Fruit fly (Drosophila melanogaster): ENCODE measurements around the gene CG9270.

Gene CG9270

dm6 chr2L:20916672-20917209 is 17.2 kb downstream of the CG9270 start:
- no peak for TF ChIP-seq jim (GFP tag; optimal IDR thresholded peaks at IDR 0.05)
- no peak for TF ChIP-seq tai (GFP tag; optimal IDR thresholded peaks at IDR 0.05)
- TF ChIP-seq lola (GFP tag; optimal IDR thresholded peaks at IDR 0.05): no peak
- peak; percentile 85 for TF ChIP-seq psq (GFP tag; optimal IDR thresholded peaks at IDR 0.05)
- TF ChIP-seq br (GFP tag; optimal IDR thresholded peaks at IDR 0.05): no peak
- TF ChIP-seq dmrt93B (GFP tag; optimal IDR thresholded peaks at IDR 0.05): no peak
- TF ChIP-seq Dif (GFP tag; optimal IDR thresholded peaks at IDR 0.05; ENCODE audit: partially characterized antibody): no peak

dm6 chr2L:20915224-20915623 is 18.7 kb downstream of the CG9270 start:
- TF ChIP-seq OdsH (GFP tag; optimal IDR thresholded peaks at IDR 0.05): peak; percentile 53
- TF ChIP-seq HLH106 (tag; optimal IDR thresholded peaks at IDR 0.05): peak; percentile 10
- TF ChIP-seq dmrt93B (GFP tag; optimal IDR thresholded peaks at IDR 0.05): peak; percentile 1
- peak in 1 of 2 experiments; percentile 51 for TF ChIP-seq foxo (GFP tag; optimal IDR thresholded peaks at IDR 0.05)
- peak; percentile 21 for TF ChIP-seq psq (GFP tag; optimal IDR thresholded peaks at IDR 0.05)
- no peak for TF ChIP-seq Dif (GFP tag; optimal IDR thresholded peaks at IDR 0.05; ENCODE audit: partially characterized antibody)
- peak; percentile 8 for TF ChIP-seq sv (GFP tag; optimal IDR thresholded peaks at IDR 0.05)
- TF ChIP-seq ey (GFP tag; optimal IDR thresholded peaks at IDR 0.05): peak; percentile 7
- TF ChIP-seq Hnf4 (GFP tag; optimal IDR thresholded peaks at IDR 0.05): peak; percentile 25
- TF ChIP-seq Hr78 (GFP tag; optimal IDR thresholded peaks at IDR 0.05): no peak
- TF ChIP-seq h (GFP tag; optimal IDR thresholded peaks at IDR 0.05): peak; percentile 65
- peak; percentile 3 for TF ChIP-seq br (GFP tag; optimal IDR thresholded peaks at IDR 0.05)
- TF ChIP-seq pan (optimal IDR thresholded peaks at IDR 0.05): no peak
- TF ChIP-seq fru (GFP tag; optimal IDR thresholded peaks at IDR 0.05): peak; percentile 39
- peak; percentile 71 for TF ChIP-seq rgr (GFP tag; optimal IDR thresholded peaks at IDR 0.05)
- TF ChIP-seq tai (GFP tag; optimal IDR thresholded peaks at IDR 0.05): no peak

- TF ChIP-seq foxo (GFP tag; optimal IDR thresholded peaks at IDR 0.05): no peak
- no peak for TF ChIP-seq Abd-B (GFP tag; optimal IDR thresholded peaks at IDR 0.05)
- no peak for TF ChIP-seq woc (GFP tag; optimal IDR thresholded peaks at IDR 0.05)
- no peak for TF ChIP-seq rgr (GFP tag; optimal IDR thresholded peaks at IDR 0.05)
- TF ChIP-seq Hnf4 (GFP tag; optimal IDR thresholded peaks at IDR 0.05): no peak
- no peak for TF ChIP-seq psq (GFP tag; optimal IDR thresholded peaks at IDR 0.05)
- no peak for TF ChIP-seq HLH106 (tag; optimal IDR thresholded peaks at IDR 0.05)
- TF ChIP-seq ey (GFP tag; optimal IDR thresholded peaks at IDR 0.05): no peak
Measured at dm6 chr2L:20913528-20913927, 20.4 kb downstream of the CG9270 start.

DNA sequence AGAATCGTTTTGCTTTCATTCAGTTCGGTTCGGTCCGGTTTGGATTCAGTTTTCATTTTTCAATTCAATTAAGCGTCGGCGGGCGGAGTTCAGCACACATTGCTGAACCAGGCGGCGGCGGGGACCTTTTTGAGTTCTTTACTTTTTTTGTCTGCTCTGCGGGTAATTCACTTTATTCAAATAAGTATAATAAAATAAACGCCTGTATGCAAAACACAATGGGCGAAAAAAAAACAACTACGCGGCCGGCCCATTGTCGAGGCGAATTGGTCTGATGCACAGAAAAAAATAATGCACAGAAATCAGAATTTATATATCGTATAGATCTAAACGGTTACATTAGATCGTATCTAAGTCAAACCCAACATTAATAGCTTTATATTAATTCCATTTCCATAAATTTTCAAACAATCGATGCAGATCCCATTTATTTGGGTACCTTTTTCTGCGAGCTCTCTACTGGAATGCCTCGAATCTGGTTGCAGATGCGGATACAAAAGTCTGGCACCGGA is 21.1 kb downstream of the CG9270 start:
- no peak for TF ChIP-seq Jra (GFP tag; optimal IDR thresholded peaks at IDR 0.05)
- TF ChIP-seq sage (GFP tag; optimal IDR thresholded peaks at IDR 0.05): peak; percentile 14
- no peak for TF ChIP-seq dl (GFP tag; optimal IDR thresholded peaks at IDR 0.05; ENCODE audit: insufficient read depth in 1 of 2, partially characterized antibody in 2 of 2)
- no peak for TF ChIP-seq psq (GFP tag; optimal IDR thresholded peaks at IDR 0.05)
- TF ChIP-seq jim (GFP tag; optimal IDR thresholded peaks at IDR 0.05): no peak
- peak; percentile 73 for TF ChIP-seq fru (GFP tag; optimal IDR thresholded peaks at IDR 0.05)
- peak; percentile 16 for TF ChIP-seq woc (GFP tag; optimal IDR thresholded peaks at IDR 0.05)
- no peak for TF ChIP-seq CrebA (GFP tag; optimal IDR thresholded peaks at IDR 0.05; ENCODE audit: borderline replicate concordance)
- TF ChIP-seq tai (GFP tag; optimal IDR thresholded peaks at IDR 0.05): no peak
- no peak for TF ChIP-seq Hr83 (GFP tag; optimal IDR thresholded peaks at IDR 0.05; ENCODE audit: poor library complexity, severe bottlenecking)
- no peak for TF ChIP-seq Dif (GFP tag; optimal IDR thresholded peaks at IDR 0.05; ENCODE audit: partially characterized antibody)
- peak; percentile 17 for TF ChIP-seq Hnf4 (GFP tag; optimal IDR thresholded peaks at IDR 0.05)
- no peak for TF ChIP-seq pan (optimal IDR thresholded peaks at IDR 0.05)
- TF ChIP-seq N (GFP tag; optimal IDR thresholded peaks at IDR 0.05): no peak
- TF ChIP-seq Myc (optimal IDR thresholded peaks at IDR 0.05): no peak
- TF ChIP-seq Abd-B (GFP tag; optimal IDR thresholded peaks at IDR 0.05): no peak
- TF ChIP-seq OdsH (GFP tag; optimal IDR thresholded peaks at IDR 0.05): peak; percentile 55
- TF ChIP-seq HLH106 (tag; optimal IDR thresholded peaks at IDR 0.05): peak; percentile 29
- no peak for TF ChIP-seq CG32264 (GFP tag; optimal IDR thresholded peaks at IDR 0.05)
- no peak for TF ChIP-seq Vsx2 (GFP tag; optimal IDR thresholded peaks at IDR 0.05; ENCODE audit: partially characterized antibody)
- peak; percentile 62 for TF ChIP-seq br (GFP tag; optimal IDR thresholded peaks at IDR 0.05)
- TF ChIP-seq dmrt93B (GFP tag; optimal IDR thresholded peaks at IDR 0.05): no peak
- no peak for TF ChIP-seq Mio (GFP tag; optimal IDR thresholded peaks at IDR 0.05)
- peak; percentile 31 for TF ChIP-seq Sp1 (GFP tag; optimal IDR thresholded peaks at IDR 0.05)
- peak; percentile 65 for TF ChIP-seq rgr (GFP tag; optimal IDR thresholded peaks at IDR 0.05)
- no peak for TF ChIP-seq Hr78 (GFP tag; optimal IDR thresholded peaks at IDR 0.05)
- TF ChIP-seq h (GFP tag; optimal IDR thresholded peaks at IDR 0.05): peak; percentile 50
- TF ChIP-seq CG9705 (GFP tag; optimal IDR thresholded peaks at IDR 0.05): no peak
- TF ChIP-seq lola (GFP tag; optimal IDR thresholded peaks at IDR 0.05): no peak
- peak in 1 of 2 experiments; percentile 62 for TF ChIP-seq foxo (GFP tag; optimal IDR thresholded peaks at IDR 0.05)
- TF ChIP-seq Rel (GFP tag; optimal IDR thresholded peaks at IDR 0.05): no peak
- peak; percentile 48 for TF ChIP-seq Rel (tag; optimal IDR thresholded peaks at IDR 0.05)
- TF ChIP-seq Dfd (GFP tag; optimal IDR thresholded peaks at IDR 0.05): no peak
- TF ChIP-seq GATAd (GFP tag; optimal IDR thresholded peaks at IDR 0.05): no peak
- no peak for TF ChIP-seq usp (GFP tag; optimal IDR thresholded peaks at IDR 0.05)
- TF ChIP-seq dsf (GFP tag; optimal IDR thresholded peaks at IDR 0.05; ENCODE audit: borderline replicate concordance): no peak
- no peak for TF ChIP-seq brk (GFP tag; optimal IDR thresholded peaks at IDR 0.05)
- no peak for TF ChIP-seq sv (GFP tag; optimal IDR thresholded peaks at IDR 0.05)
- peak; percentile 55 for TF ChIP-seq ey (GFP tag; optimal IDR thresholded peaks at IDR 0.05)

Measured in whole organism, wandering third instar larva.